Fruit fly (Drosophila melanogaster): ENCODE data around the gene Rpt2.

Gene Rpt2

DNA sequence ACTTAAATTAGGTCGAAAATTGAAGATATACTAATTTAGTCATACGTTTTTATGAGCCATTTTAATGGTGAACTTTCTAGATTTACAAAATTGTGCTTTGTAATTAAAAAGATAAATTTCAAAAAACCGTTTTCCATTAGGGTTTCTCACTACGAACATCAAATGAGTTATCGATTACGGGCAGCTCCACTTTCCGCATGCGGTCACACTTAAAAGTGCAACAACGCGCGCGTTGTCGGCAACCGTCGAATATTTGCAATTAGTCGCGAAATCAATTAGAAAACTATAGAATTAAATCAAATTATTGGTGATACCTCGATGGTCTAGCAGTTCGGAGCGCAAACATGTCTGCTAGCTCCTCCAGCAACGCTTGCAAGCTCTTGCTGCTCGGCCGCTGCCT is 7.2 kb downstream of the Rpt2 start, which contains the start of gene Ndc1 (continued):
- TF ChIP-seq D (optimal IDR thresholded peaks at IDR 0.05) (no peak), D (GFP tag; optimal IDR thresholded peaks at IDR 0.05) (no peak), CG18011 (GFP tag; optimal IDR thresholded peaks at IDR 0.05) (no peak), CG12942 (GFP tag; optimal IDR thresholded peaks at IDR 0.05) (no peak), gro (GFP tag; optimal IDR thresholded peaks at IDR 0.05) (no peak), Dp (GFP tag; optimal IDR thresholded peaks at IDR 0.05) (peak; percentile 76), CG17361 (GFP tag; IDR thresholded peaks at IDR 0.05) (no peak), Xbp1 (GFP tag; optimal IDR thresholded peaks at IDR 0.05) (no peak), chinmo (GFP tag; IDR thresholded peaks at IDR 0.05; ENCODE audit: partially characterized antibody) (peak; percentile 72; the same call in 1 of the 4 replicates), Bgb (GFP tag; IDR thresholded peaks at IDR 0.05; ENCODE audit: partially characterized antibody) (peak; percentile 44; the same call in 1 of the 2 replicates), Kr (GFP tag; optimal IDR thresholded peaks at IDR 0.05) (no peak), hkb (optimal IDR thresholded peaks at IDR 0.05) (no peak), hkb (GFP tag; IDR thresholded peaks at IDR 0.05) (no peak), lmd (GFP tag; IDR thresholded peaks at IDR 0.05) (no peak), CG17568 (GFP tag; optimal IDR thresholded peaks at IDR 0.05) (peak; percentile 100), NfI (GFP tag; optimal IDR thresholded peaks at IDR 0.05) (no peak), CG2116 (GFP tag; optimal IDR thresholded peaks at IDR 0.05) (peak; percentile 57), CG1529 (GFP tag; optimal IDR thresholded peaks at IDR 0.05) (no peak), CG11398 (GFP tag; optimal IDR thresholded peaks at IDR 0.05) (no peak), gfzf (GFP tag; optimal IDR thresholded peaks at IDR 0.05) (peak; percentile 66), Hmx (GFP tag; optimal IDR thresholded peaks at IDR 0.05) (no peak), Myb (GFP tag; optimal IDR thresholded peaks at IDR 0.05) (peak; percentile 96), pzg (GFP tag; optimal IDR thresholded peaks at IDR 0.05) (peak; percentile 62), CG1603 (tag; optimal IDR thresholded peaks at IDR 0.05) (peak; percentile 31), CG4730 (GFP tag; IDR thresholded peaks at IDR 0.05) (no peak), CG14050 (GFP tag; IDR thresholded peaks at IDR 0.05) (no peak), trem (tag; optimal IDR thresholded peaks at IDR 0.05) (peak; percentile 43), sna (GFP tag; IDR thresholded peaks at IDR 0.05; ENCODE audit: partially characterized antibody) (peak; percentile 16; the same call in 1 of the 2 replicates), CG4707 (GFP tag; optimal IDR thresholded peaks at IDR 0.05) (no peak), trh (GFP tag; optimal IDR thresholded peaks at IDR 0.05) (no peak), insv (GFP tag; optimal IDR thresholded peaks at IDR 0.05) (no peak), dm (GFP tag; optimal IDR thresholded peaks at IDR 0.05) (no peak), zfh1 (GFP tag; IDR thresholded peaks at IDR 0.05) (no peak), mirr (GFP tag; optimal IDR thresholded peaks at IDR 0.05) (no peak), CG5180 (GFP tag; optimal IDR thresholded peaks at IDR 0.05) (no peak), gt (GFP tag; IDR thresholded peaks at IDR 0.05) (no peak), CG1024 (GFP tag; IDR thresholded peaks at IDR 0.05) (no peak), Lpt (GFP tag; optimal IDR thresholded peaks at IDR 0.05) (no peak), BEAF-32 (GFP tag; optimal IDR thresholded peaks at IDR 0.05) (peak; percentile 49), Awh (GFP tag; IDR thresholded peaks at IDR 0.05) (no peak), Rx (GFP tag; IDR thresholded peaks at IDR 0.05) (no peak), pros (GFP tag; optimal IDR thresholded peaks at IDR 0.05) (no peak), chif (GFP tag; optimal IDR thresholded peaks at IDR 0.05) (no peak), CG13287 (GFP tag; IDR thresholded peaks at IDR 0.05; ENCODE audit: partially characterized antibody) (peak; percentile 72), HLH4C (GFP tag; IDR thresholded peaks at IDR 0.05; ENCODE audit: partially characterized antibody) (0 out of 3 replicates have a peak, but pooled peaks have one; percentile 37), unc-4 (GFP tag; IDR thresholded peaks at IDR 0.05; ENCODE audit: partially characterized antibody) (peak; percentile 56; the same call in 1 of the 2 replicates), gsb (GFP tag; IDR thresholded peaks at IDR 0.05) (no peak), zen (tag; optimal IDR thresholded peaks at IDR 0.05) (peak; percentile 31), crol (GFP tag; IDR thresholded peaks at IDR 0.05) (no peak), Ets97D (GFP tag; optimal IDR thresholded peaks at IDR 0.05) (peak; percentile 21), gce (GFP tag; IDR thresholded peaks at IDR 0.05) (no peak)

Data from whole organism, embryonic.